Fruit fly (Drosophila melanogaster) whole organism, embryonic: Measurements from ENCODE around the gene AstCC.
A peak's percentile ranks its signal among the peaks of the same experiment; 100 is the strongest.

Experiments
- Ada2b ChIP-seq: fragments of 200-800 bp; sonication (Bioruptor generic); IDR thresholded peaks from 2 replicates; pipeline ENCODE4 v1.3.6; 2022; ENCODE audit warnings: missing biosample characterization, missing genetic modification characterization
- Atf-2 ChIP-seq: fragments of 200-800 bp; sonication (Bioruptor generic); optimal IDR thresholded peaks from 2 replicates; lab custom pipeline; 2016; ENCODE audit warnings: missing biosample characterization, missing genetic modification characterization
- Awh ChIP-seq: fragments of 200-800 bp; sonication (Bioruptor generic); IDR thresholded peaks from 2 replicates; pipeline ENCODE4, ENCODE4 v1.3.6; 2022; ENCODE audit warnings: missing biosample characterization, missing genetic modification characterization
- CG11247 ChIP-seq: fragments of 200-800 bp; sonication (Bioruptor generic); IDR thresholded peaks from 2 replicates; pipeline ENCODE4 v1.3.6; 2022; ENCODE audit warnings: missing biosample characterization, missing genetic modification characterization
- CG11398 ChIP-seq: fragments of 200-800 bp; sonication (Bioruptor generic); optimal IDR thresholded peaks from 2 replicates; lab custom pipeline; 2016; ENCODE audit warnings: missing biosample characterization, missing genetic modification characterization
- CG12769 ChIP-seq: fragments of 200-800 bp; sonication (Bioruptor generic); optimal IDR thresholded peaks from 2 replicates; lab custom pipeline; 2019; ENCODE audit warnings: missing biosample characterization, mild to moderate bottlenecking, missing genetic modification characterization, moderate library complexity
- CG1529 ChIP-seq: fragments of 200-800 bp; sonication (Bioruptor generic); optimal IDR thresholded peaks from 3 replicates; lab custom pipeline; 2018; ENCODE audit warnings: missing biosample characterization, missing genetic modification characterization
- CG15514 ChIP-seq: fragments of 200-800 bp; sonication (Bioruptor generic); optimal IDR thresholded peaks from 3 replicates; lab custom pipeline; 2017; ENCODE audit warnings: missing biosample characterization, missing genetic modification characterization, mild to moderate bottlenecking, moderate library complexity, missing genetic modification reagents
- CG1792 ChIP-seq: fragments of 200-800 bp; sonication (Bioruptor generic); optimal IDR thresholded peaks from 2 replicates; lab custom pipeline; 2016; ENCODE audit warnings: missing biosample characterization, missing genetic modification characterization
- CG2120 ChIP-seq: fragments of 200-800 bp; sonication (Bioruptor generic); optimal IDR thresholded peaks from 3 replicates; lab custom pipeline; 2016; ENCODE audit warnings: missing biosample characterization, missing genetic modification characterization
- CG2129 ChIP-seq: fragments of 200-800 bp; sonication (Bioruptor generic); IDR thresholded peaks from 2 replicates; pipeline ENCODE4 v1.3.6; 2022; ENCODE audit warnings: missing biosample characterization, missing genetic modification characterization; ENCODE audit not compliant: partially characterized antibody
- CG3065 ChIP-seq: fragments of 200-800 bp; sonication (Bioruptor generic); optimal IDR thresholded peaks from 2 replicates; lab custom pipeline; 2016; ENCODE audit warnings: missing biosample characterization, missing genetic modification characterization
- CG31224 ChIP-seq: fragments of 200-800 bp; sonication (Bioruptor generic); IDR thresholded peaks from 2 replicates; pipeline ENCODE4 v1.3.6; 2022; ENCODE audit warnings: missing biosample characterization, missing genetic modification characterization
- CG31441 ChIP-seq: fragments of 200-800 bp; sonication (Bioruptor generic); IDR thresholded peaks from 2 replicates; pipeline ENCODE4 v1.3.6; 2022; ENCODE audit warnings: missing biosample characterization, missing genetic modification characterization
- CG4282 ChIP-seq: fragments of 200-800 bp; sonication (Bioruptor generic); optimal IDR thresholded peaks from 2 replicates; lab custom pipeline; 2016; ENCODE audit warnings: missing biosample characterization, missing genetic modification characterization
- CG4424 ChIP-seq: fragments of 200-800 bp; sonication (Bioruptor generic); optimal IDR thresholded peaks from 3 replicates; lab custom pipeline; 2016; ENCODE audit warnings: missing biosample characterization, missing genetic modification characterization
- CG4617 ChIP-seq: fragments of 200-800 bp; sonication (Bioruptor generic); optimal IDR thresholded peaks from 3 replicates; lab custom pipeline; 2016; ENCODE audit warnings: missing biosample characterization, missing genetic modification characterization, borderline replicate concordance
- CG6854 ChIP-seq: fragments of 200-800 bp; sonication (Bioruptor generic); optimal IDR thresholded peaks from 3 replicates; lab custom pipeline; 2017; ENCODE audit warnings: missing biosample characterization, mild to moderate bottlenecking, missing genetic modification characterization
- CG8359 ChIP-seq: fragments of 200-800 bp; sonication (Bioruptor generic); optimal IDR thresholded peaks from 2 replicates; lab custom pipeline; 2017; ENCODE audit warnings: missing biosample characterization, mild to moderate bottlenecking, missing genetic modification characterization, borderline replicate concordance
- CG8765 ChIP-seq: fragments of 200-800 bp; sonication (Bioruptor generic); IDR thresholded peaks from 2 replicates; pipeline ENCODE4 v1.3.6; 2022; ENCODE audit warnings: missing biosample characterization, missing genetic modification characterization
- CHES-1-like ChIP-seq: fragments of 200-800 bp; sonication (Bioruptor generic); optimal IDR thresholded peaks from 2 replicates; lab custom pipeline; 2016; ENCODE audit warnings: missing biosample characterization, missing genetic modification characterization
- CoRest ChIP-seq: fragments of 200-800 bp; sonication (Bioruptor generic); optimal IDR thresholded peaks from 3 replicates; lab custom pipeline; 2018; ENCODE audit warnings: missing biosample characterization, mild to moderate bottlenecking, missing genetic modification characterization, moderate library complexity
- Deaf1 ChIP-seq: fragments of 200-800 bp; optimal IDR thresholded peaks from 3 replicates; lab custom pipeline; 2019; ENCODE audit warnings: missing biosample characterization, mild to moderate bottlenecking, missing genetic modification characterization, moderate library complexity
- Fer2 ChIP-seq: fragments of 200-800 bp; sonication (Bioruptor generic); optimal IDR thresholded peaks from 2 replicates; lab custom pipeline; 2018; ENCODE audit warnings: missing biosample characterization, mild to moderate bottlenecking, missing genetic modification characterization, moderate library complexity
- HLH4C ChIP-seq: fragments of 200-800 bp; sonication (Bioruptor generic); IDR thresholded peaks from 3 replicates; pipeline ENCODE4 v1.3.6; 2022; ENCODE audit warnings: missing biosample characterization, missing genetic modification characterization; ENCODE audit not compliant: partially characterized antibody
- Hr51 ChIP-seq, 2 experiments: fragments of 200-800 bp; sonication (Bioruptor generic); optimal IDR thresholded peaks; 2 replicates in 1 of 2; 3 replicates in 1 of 2; lab custom pipeline; 2016 to 2018; ENCODE audit warnings: missing biosample characterization in 2 of 2, missing genetic modification characterization in 2 of 2, mild to moderate bottlenecking in 1 of 2, moderate library complexity in 1 of 2
- Oli ChIP-seq: fragments of 200-800 bp; sonication (Bioruptor generic); optimal IDR thresholded peaks from 2 replicates; lab custom pipeline; 2018; ENCODE audit warnings: missing biosample characterization, mild to moderate bottlenecking, missing genetic modification characterization, moderate library complexity
- Sox100B ChIP-seq: fragments of 200-800 bp; sonication (Bioruptor generic); optimal IDR thresholded peaks from 3 replicates; lab custom pipeline; 2018; ENCODE audit warnings: missing biosample characterization, mild to moderate bottlenecking, missing genetic modification characterization
- Ssrp ChIP-seq: fragments of 200-800 bp; sonication (Bioruptor generic); optimal IDR thresholded peaks from 2 replicates; lab custom pipeline; 2018; ENCODE audit warnings: missing biosample characterization, mild to moderate bottlenecking, missing genetic modification characterization, moderate library complexity
- Vsx1 ChIP-seq: fragments of 200-800 bp; sonication (Bioruptor generic); optimal IDR thresholded peaks from 2 replicates; lab custom pipeline; 2017; ENCODE audit warnings: missing biosample characterization, mild to moderate bottlenecking, missing genetic modification characterization, missing genetic modification reagents
- Xrp1 ChIP-seq: fragments of 200-800 bp; sonication (Bioruptor generic); IDR thresholded peaks from 2 replicates; pipeline ENCODE4 v1.3.6; 2022; ENCODE audit warnings: missing biosample characterization, missing genetic modification characterization
- YL-1 ChIP-seq: fragments of 200-800 bp; sonication (Bioruptor generic); optimal IDR thresholded peaks from 3 replicates; lab custom pipeline; 2017; ENCODE audit warnings: missing biosample characterization, mild to moderate bottlenecking, missing genetic modification characterization
- amos ChIP-seq: fragments of 200-800 bp; sonication (Bioruptor generic); IDR thresholded peaks from 2 replicates; pipeline ENCODE4 v1.3.6; 2022; ENCODE audit warnings: missing biosample characterization, missing genetic modification characterization; ENCODE audit not compliant: partially characterized antibody
- az2 ChIP-seq: fragments of 200-800 bp; sonication (Bioruptor generic); optimal IDR thresholded peaks from 3 replicates; lab custom pipeline; 2016; ENCODE audit warnings: missing biosample characterization, missing genetic modification characterization
- bbx ChIP-seq: fragments of 200-800 bp; sonication (Bioruptor generic); IDR thresholded peaks from 2 replicates; pipeline ENCODE4 v1.3.6; 2022; ENCODE audit warnings: missing biosample characterization, missing genetic modification characterization; ENCODE audit not compliant: partially characterized antibody
- bcd ChIP-seq: fragments of 200-800 bp; sonication (Bioruptor generic); optimal IDR thresholded peaks from 2 replicates; lab custom pipeline; 2017; ENCODE audit warnings: missing biosample characterization, mild to moderate bottlenecking, missing genetic modification characterization
- bowl ChIP-seq: fragments of 200-800 bp; sonication (Bioruptor generic); IDR thresholded peaks from 2 replicates; pipeline ENCODE4 v1.3.6; 2022; ENCODE audit warnings: missing biosample characterization, missing genetic modification characterization
- ci ChIP-seq: fragments of 200-800 bp; sonication (Bioruptor generic); IDR thresholded peaks from 3 replicates; pipeline ENCODE4 v1.3.6; 2022; ENCODE audit warnings: missing biosample characterization, missing genetic modification characterization
- danr ChIP-seq: fragments of 200-800 bp; sonication (Bioruptor generic); IDR thresholded peaks from 2 replicates; pipeline ENCODE4 v1.3.6; 2022; ENCODE audit warnings: missing biosample characterization, missing genetic modification characterization
- fu2 ChIP-seq: fragments of 200-800 bp; sonication (Bioruptor generic); optimal IDR thresholded peaks from 2 replicates; lab custom pipeline; 2016; ENCODE audit warnings: missing biosample characterization, missing genetic modification characterization
- her ChIP-seq: fragments of 200-800 bp; sonication (Bioruptor generic); optimal IDR thresholded peaks from 2 replicates; lab custom pipeline; 2016; ENCODE audit warnings: missing biosample characterization, missing genetic modification characterization
- kni ChIP-seq: fragments of 200-800 bp; sonication (Bioruptor generic); optimal IDR thresholded peaks from 3 replicates; lab custom pipeline; 2017; ENCODE audit warnings: mild to moderate bottlenecking, missing biosample characterization, missing genetic modification reagents, missing genetic modification characterization
- maf-S ChIP-seq: fragments of 200-800 bp; sonication (Bioruptor generic); optimal IDR thresholded peaks from 2 replicates; lab custom pipeline; 2016; ENCODE audit warnings: missing biosample characterization, missing genetic modification characterization
- pho ChIP-seq: fragments of 200-800 bp; sonication (Bioruptor generic); optimal IDR thresholded peaks from 2 replicates; lab custom pipeline; 2016; ENCODE audit warnings: missing biosample characterization, missing genetic modification characterization
- pnt ChIP-seq: fragments of 200-800 bp; sonication (Bioruptor generic); optimal IDR thresholded peaks from 3 replicates; lab custom pipeline; 2016; ENCODE audit warnings: missing biosample characterization, missing genetic modification characterization
- ranshi ChIP-seq: fragments of 200-800 bp; sonication (Bioruptor generic); IDR thresholded peaks from 2 replicates; pipeline ENCODE4 v1.3.6; 2022; ENCODE audit warnings: missing biosample characterization, missing genetic modification characterization
- slou ChIP-seq: fragments of 200-800 bp; sonication (Bioruptor generic); optimal IDR thresholded peaks from 3 replicates; lab custom pipeline; 2016; ENCODE audit warnings: missing biosample characterization, missing genetic modification characterization
- ssp ChIP-seq: fragments of 200-800 bp; sonication (Bioruptor generic); IDR thresholded peaks from 2 replicates; pipeline ENCODE4 v1.3.6; 2022; ENCODE audit warnings: missing biosample characterization, missing genetic modification characterization
- tin ChIP-seq: fragments of 200-800 bp; sonication (Bioruptor generic); optimal IDR thresholded peaks from 3 replicates; lab custom pipeline; 2016; ENCODE audit warnings: missing biosample characterization, missing genetic modification characterization

The AstCC gene

DNA sequence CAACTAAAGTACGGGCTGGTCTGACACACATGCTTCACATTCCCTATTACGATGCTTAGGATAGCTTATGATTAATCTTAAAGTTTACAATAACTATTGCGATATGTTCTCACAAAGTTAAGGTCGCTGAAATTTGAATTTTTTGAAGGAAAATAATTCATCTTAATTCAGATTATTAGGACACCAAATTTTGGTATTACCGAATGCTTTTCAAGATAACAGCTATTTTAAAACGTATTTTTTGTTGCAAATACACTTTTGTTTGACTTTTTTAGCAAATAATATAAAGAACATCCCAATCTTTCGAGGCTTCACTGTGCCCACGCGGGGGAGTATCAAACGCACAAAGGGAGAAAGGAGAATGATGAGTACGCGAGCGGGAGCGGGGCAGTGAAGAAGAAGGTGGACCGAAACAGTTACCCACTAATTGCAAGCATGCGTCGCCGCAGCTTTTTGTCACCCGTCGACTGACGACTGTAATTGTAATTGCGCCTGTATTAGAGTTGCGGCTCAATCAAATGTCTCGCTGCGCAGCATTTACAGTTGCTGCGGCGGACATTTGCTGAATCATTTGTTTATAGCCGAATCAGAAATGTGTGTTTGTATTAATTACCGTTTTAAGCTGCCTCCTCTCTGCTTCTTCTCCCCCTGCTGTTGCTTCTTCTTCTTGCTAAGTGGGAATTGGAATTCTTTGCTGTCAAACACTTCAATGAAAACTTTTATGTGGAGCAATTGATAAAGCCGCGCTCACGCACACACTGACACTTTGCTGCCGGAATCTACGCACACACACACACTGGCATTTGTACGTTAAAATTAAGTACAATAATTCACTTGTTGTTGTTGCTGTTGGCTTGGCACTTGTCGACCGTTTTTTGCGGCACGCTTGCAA is 18.9 kb downstream of the AstCC start (continued):
- TF ChIP-seq danr (GFP tag; lab: Robert Waterston, UW) = no peak
- no peak for TF ChIP-seq pho
- TF ChIP-seq az2 (GFP tag; lab: Kevin White, UChicago) = peak; percentile 4
- TF ChIP-seq CG2129 = no peak
- no peak for TF ChIP-seq CG1529
- TF ChIP-seq CG2120 = peak; percentile 66
- TF ChIP-seq Xrp1 (GFP tag; lab: Robert Waterston, UW) = no peak
- TF ChIP-seq HLH4C (GFP tag; lab: Robert Waterston, UW) = no peak
- TF ChIP-seq Vsx1 (GFP tag; lab: Kevin White, UChicago) = no peak
- no peak for TF ChIP-seq CG8359
- TF ChIP-seq kni (GFP tag; lab: Kevin White, UChicago) = no peak
- TF ChIP-seq CG11247 = no peak
- no peak for TF ChIP-seq bowl (GFP tag; lab: Robert Waterston, UW)
- no peak for TF ChIP-seq tin (GFP tag; lab: Kevin White, UChicago)
- peak; percentile 7 for TF ChIP-seq CoRest
- TF ChIP-seq fu2 (GFP tag; lab: Kevin White, UChicago) = no peak
- TF ChIP-seq ssp (GFP tag; lab: Robert Waterston, UW) = no peak
- TF ChIP-seq Oli (tag; lab: Kevin White, UChicago) = peak; percentile 13
- no peak for TF ChIP-seq CG3065 (GFP tag; lab: Kevin White, UChicago)
- no peak for TF ChIP-seq amos
- no peak for TF ChIP-seq bbx (GFP tag; lab: Robert Waterston, UW)
- peak; percentile 11 for TF ChIP-seq CG15514
- TF ChIP-seq Fer2 (tag; lab: Kevin White, UChicago) = no peak
- no peak for TF ChIP-seq ranshi (GFP tag; lab: Robert Waterston, UW)
- no peak for TF ChIP-seq CG11398 (GFP tag; lab: Kevin White, UChicago)
- no peak for TF ChIP-seq CHES-1-like (GFP tag; lab: Kevin White, UChicago)
- no peak for TF ChIP-seq CG12769 (tag; lab: Kevin White, UChicago)
- TF ChIP-seq Hr51 (GFP tag; optimal IDR thresholded peaks at IDR 0.05; lab: Kevin White, UChicago) = peak in 1 of 2 experiments; percentile 12
- TF ChIP-seq bcd = peak; percentile 21
- no peak for TF ChIP-seq CG8765 (GFP tag; lab: Robert Waterston, UW)
- TF ChIP-seq CG4424 (GFP tag; lab: Kevin White, UChicago) = no peak
- TF ChIP-seq Ada2b (GFP tag; lab: Robert Waterston, UW) = no peak
- TF ChIP-seq Atf-2 (GFP tag; lab: Kevin White, UChicago) = no peak
- no peak for TF ChIP-seq ci (GFP tag; lab: Robert Waterston, UW)
- TF ChIP-seq pnt (GFP tag; lab: Kevin White, UChicago) = no peak
- TF ChIP-seq Ssrp = no peak
- no peak for TF ChIP-seq CG4617
- TF ChIP-seq slou (GFP tag; lab: Kevin White, UChicago) = no peak
- no peak for TF ChIP-seq Deaf1 (tag; lab: Kevin White, UChicago)
- no peak for TF ChIP-seq maf-S (GFP tag; lab: Kevin White, UChicago)
- no peak for TF ChIP-seq YL-1 (GFP tag; lab: Kevin White, UChicago)
- TF ChIP-seq CG6854 (GFP tag; lab: Kevin White, UChicago) = no peak
- no peak for TF ChIP-seq Sox100B (GFP tag; lab: Kevin White, UChicago)
- no peak for TF ChIP-seq her (GFP tag; lab: Kevin White, UChicago)
- no peak for TF ChIP-seq CG31441 (GFP tag; lab: Robert Waterston, UW)
- 0 out of 2 replicates have a peak, but pooled peaks have one; percentile 15 for TF ChIP-seq Awh (GFP tag; lab: Robert Waterston, UW)
- no peak for TF ChIP-seq CG31224
- no peak for TF ChIP-seq CG4282 (GFP tag; lab: Kevin White, UChicago)
- TF ChIP-seq CG1792 = no peak
